Fruit fly (Drosophila melanogaster) whole organism, pupa: ENCODE data around the gene CG17834.

Experiments used
- CG10348 ChIP-seq: fragments of 200-800 bp; sonication (Bioruptor generic); IDR thresholded peaks from 2 replicates; pipeline ENCODE4 v1.3.6; 2022; ENCODE audit warnings: missing biosample characterization, missing genetic modification characterization
- CG12605 ChIP-seq: fragments of 200-800 bp; sonication (Bioruptor generic); IDR thresholded peaks from 2 replicates; pipeline ENCODE4 v1.3.6; 2022; ENCODE audit warnings: missing biosample characterization, missing genetic modification characterization
- CG13204 ChIP-seq: fragments of 200-800 bp; sonication (Bioruptor generic); optimal IDR thresholded peaks from 2 replicates; lab custom pipeline; 2018; ENCODE audit warnings: missing biosample characterization, mild to moderate bottlenecking, missing genetic modification characterization, moderate library complexity
- CG14655 ChIP-seq: fragments of 200-800 bp; sonication (Bioruptor generic); optimal IDR thresholded peaks from 3 replicates; lab custom pipeline; 2017; ENCODE audit warnings: mild to moderate bottlenecking, missing biosample characterization, missing genetic modification reagents, missing genetic modification characterization
- CG15710 ChIP-seq: fragments of 200-800 bp; sonication (Bioruptor generic); optimal IDR thresholded peaks from 2 replicates; lab custom pipeline; 2018; ENCODE audit warnings: missing biosample characterization, mild to moderate bottlenecking, missing genetic modification characterization, moderate library complexity
- CG17806 ChIP-seq: fragments of 200-800 bp; sonication (Bioruptor generic); optimal IDR thresholded peaks from 2 replicates; lab custom pipeline; 2018; ENCODE audit warnings: missing biosample characterization, mild to moderate bottlenecking, missing genetic modification characterization, moderate library complexity
- CG32121 ChIP-seq: fragments of 200-800 bp; sonication (Bioruptor generic); IDR thresholded peaks from 2 replicates; pipeline ENCODE4 v1.3.6; 2022; ENCODE audit warnings: missing biosample characterization, missing genetic modification characterization
- CG34367 ChIP-seq: fragments of 200-800 bp; sonication (Bioruptor generic); optimal IDR thresholded peaks from 2 replicates; lab custom pipeline; 2018; ENCODE audit warnings: missing biosample characterization, mild to moderate bottlenecking, missing genetic modification characterization
- CG4496 ChIP-seq: fragments of 200-800 bp; sonication (Bioruptor generic); IDR thresholded peaks from 3 replicates; pipeline ENCODE4 v1.3.6; 2022; ENCODE audit warnings: missing biosample characterization, missing genetic modification characterization
- CG8159 ChIP-seq: fragments of 200-800 bp; sonication (Bioruptor generic); optimal IDR thresholded peaks from 3 replicates; lab custom pipeline; 2018; ENCODE audit warnings: missing biosample characterization, mild to moderate bottlenecking, missing genetic modification characterization, moderate library complexity
- CG8301 ChIP-seq: fragments of 200-800 bp; sonication (Bioruptor generic); optimal IDR thresholded peaks from 2 replicates; lab custom pipeline; 2018; ENCODE audit warnings: missing biosample characterization, mild to moderate bottlenecking, missing genetic modification characterization
- CG9948 ChIP-seq: fragments of 200-800 bp; sonication (Bioruptor generic); optimal IDR thresholded peaks from 2 replicates; lab custom pipeline; 2018; ENCODE audit warnings: missing biosample characterization, mild to moderate bottlenecking, missing genetic modification characterization, moderate library complexity
- D1 ChIP-seq: fragments of 200-800 bp; sonication (Bioruptor generic); optimal IDR thresholded peaks from 2 replicates; lab custom pipeline; 2018; ENCODE audit warnings: missing biosample characterization, mild to moderate bottlenecking, missing genetic modification characterization, moderate library complexity
- EcR ChIP-seq: fragments of 200-800 bp; sonication (Bioruptor generic); optimal IDR thresholded peaks from 3 replicates; lab custom pipeline; 2019; ENCODE audit warnings: missing biosample characterization, missing genetic modification characterization, mild to moderate bottlenecking, moderate library complexity, missing genetic modification reagents
- Ets98B ChIP-seq: fragments of 200-800 bp; sonication (Bioruptor generic); IDR thresholded peaks from 2 replicates; pipeline ENCODE4 v1.3.6; 2022; ENCODE audit warnings: missing biosample characterization, missing genetic modification characterization
- Pif1A ChIP-seq: fragments of 200-800 bp; sonication (Bioruptor generic); optimal IDR thresholded peaks from 3 replicates; lab custom pipeline; 2016; ENCODE audit warnings: missing biosample characterization, missing genetic modification characterization
- Pif1B ChIP-seq: fragments of 200-800 bp; sonication (Bioruptor generic); optimal IDR thresholded peaks from 3 replicates; lab custom pipeline; 2016; ENCODE audit warnings: missing biosample characterization, missing genetic modification characterization
- Snoo ChIP-seq: fragments of 200-800 bp; sonication (Bioruptor generic); optimal IDR thresholded peaks from 3 replicates; lab custom pipeline; 2017; ENCODE audit warnings: missing biosample characterization, mild to moderate bottlenecking, missing genetic modification characterization, inconsistent platforms
- fd96Ca ChIP-seq: fragments of 200-800 bp; sonication (Bioruptor generic); IDR thresholded peaks from 3 replicates; pipeline ENCODE4 v1.3.6; 2022; ENCODE audit warnings: missing biosample characterization, missing genetic modification characterization
- gl ChIP-seq: fragments of 200-800 bp; sonication (Bioruptor generic); optimal IDR thresholded peaks from 2 replicates; lab custom pipeline; 2018; ENCODE audit warnings: missing biosample characterization, mild to moderate bottlenecking, missing genetic modification characterization
- rn ChIP-seq: fragments of 200-800 bp; sonication (Bioruptor generic); IDR thresholded peaks from 2 replicates; pipeline ENCODE4 v1.3.6; 2022; ENCODE audit warnings: missing biosample characterization, missing genetic modification characterization

The CG17834 gene

DNA sequence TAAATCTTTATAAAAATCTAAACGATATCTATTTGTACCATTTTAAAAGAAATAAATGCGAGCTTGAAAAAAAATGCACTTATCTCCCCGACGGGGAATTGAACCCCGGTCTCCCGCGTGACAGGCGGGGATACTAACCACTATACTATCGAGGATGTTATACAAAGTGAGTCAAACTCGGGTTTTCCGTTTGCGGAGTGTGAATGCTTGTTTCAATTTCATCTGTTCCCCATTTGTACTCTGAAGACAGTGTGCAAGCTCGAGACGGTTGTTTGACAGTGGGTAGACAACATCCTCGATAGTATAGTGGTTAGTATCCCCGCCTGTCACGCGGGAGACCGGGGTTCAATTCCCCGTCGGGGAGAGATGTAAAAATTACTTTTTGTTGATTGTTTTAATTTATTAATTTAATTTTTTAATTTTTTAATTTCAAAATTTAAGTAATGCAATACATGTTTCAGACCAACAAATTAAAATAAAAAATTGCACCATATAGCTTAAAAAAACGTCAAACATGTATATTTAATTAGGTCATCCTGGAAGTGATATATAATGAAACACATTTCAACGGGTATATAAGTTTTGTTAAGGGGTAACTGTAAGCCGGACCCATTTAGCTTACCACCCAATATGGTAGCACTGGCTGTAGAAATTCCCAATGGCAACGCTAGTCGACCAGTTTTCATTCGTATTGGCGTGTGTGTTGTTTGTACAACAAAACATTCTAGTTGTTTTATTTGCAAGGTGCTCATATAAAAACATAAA, 12.7 kb downstream of the CG17834 start, which contains the start of gene Sema1a:
Gene Sema1a (plus strand): TSS at position 679 of the 765 bp plus-strand sequence.
- TF ChIP-seq fd96Ca: no peak
- peak; percentile 74 for TF ChIP-seq CG12605 (GFP tag; lab: Robert Waterston, UW)
- no peak for TF ChIP-seq rn (GFP tag; lab: Robert Waterston, UW)
- peak; percentile 24 for TF ChIP-seq Pif1B (GFP tag; lab: Kevin White, UChicago)
- TF ChIP-seq CG8301 (tag; lab: Kevin White, UChicago): peak; percentile 51
- TF ChIP-seq EcR: no peak
- TF ChIP-seq Ets98B (GFP tag; lab: Robert Waterston, UW): peak; percentile 71
- peak; percentile 53 for TF ChIP-seq CG8159 (tag; lab: Kevin White, UChicago)
- TF ChIP-seq Snoo (tag; lab: Kevin White, UChicago): peak; percentile 71
- peak; percentile 44 for TF ChIP-seq D1 (tag; lab: Kevin White, UChicago)
- TF ChIP-seq Pif1A (GFP tag; lab: Kevin White, UChicago): peak; percentile 19
- peak; percentile 26 for TF ChIP-seq CG17806 (tag; lab: Kevin White, UChicago)
- no peak for TF ChIP-seq CG13204 (GFP tag; lab: Kevin White, UChicago)
- peak; percentile 39 for TF ChIP-seq CG9948
- TF ChIP-seq gl (tag; lab: Kevin White, UChicago): no peak
- peak; percentile 74; the same call in 2 of the 3 replicates for TF ChIP-seq CG4496 (GFP tag; lab: Robert Waterston, UW)
- peak; percentile 44 for TF ChIP-seq CG14655 (GFP tag; lab: Kevin White, UChicago)
- TF ChIP-seq CG34367 (tag; lab: Kevin White, UChicago): peak; percentile 49
- no peak for TF ChIP-seq CG10348 (GFP tag; lab: Robert Waterston, UW)
- peak; percentile 9 for TF ChIP-seq CG15710 (tag; lab: Kevin White, UChicago)
- peak; percentile 56; the same call in 1 of the 2 replicates for TF ChIP-seq CG32121 (GFP tag; lab: Robert Waterston, UW)

DNA sequence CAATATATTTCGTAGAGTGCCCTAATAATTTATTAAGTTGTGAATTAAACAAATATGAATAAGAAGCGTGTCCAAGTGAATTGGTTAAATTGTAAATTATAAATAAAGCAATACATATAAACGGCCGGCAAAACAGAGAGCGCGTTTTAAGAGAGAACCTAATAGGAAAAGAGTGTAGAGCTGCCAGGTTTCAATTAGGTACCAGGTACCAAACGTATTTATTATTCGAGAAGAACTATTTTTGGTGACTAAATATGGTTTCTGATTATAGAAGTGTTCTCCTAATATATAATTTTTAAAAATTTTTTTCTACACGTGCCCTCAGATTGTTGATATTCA, 13.3 kb downstream of the CG17834 start:
- no peak for TF ChIP-seq gl (tag; lab: Kevin White, UChicago)
- no peak for TF ChIP-seq CG34367 (tag; lab: Kevin White, UChicago)
- no peak for TF ChIP-seq CG17806 (tag; lab: Kevin White, UChicago)

DNA sequence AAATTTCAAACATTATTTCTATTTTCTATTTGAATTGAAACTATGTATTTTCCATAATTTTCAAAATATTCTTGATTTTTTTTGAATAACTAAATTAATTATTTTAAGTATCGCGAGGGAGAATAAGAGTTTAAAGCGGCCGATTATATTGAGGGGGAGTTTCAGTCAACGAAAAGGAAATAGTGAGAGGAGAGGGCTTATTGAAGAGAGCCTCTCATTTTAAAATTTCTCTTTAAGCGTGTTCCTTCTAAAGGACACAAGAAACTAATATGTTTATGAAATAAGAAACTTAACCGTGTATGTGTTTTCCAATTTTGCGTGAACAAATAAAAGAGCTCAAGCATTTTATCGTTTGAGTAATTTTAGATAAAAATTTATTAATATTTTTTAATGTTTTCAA, 13.7 kb downstream of the CG17834 start:
- TF ChIP-seq Ets98B (GFP tag; lab: Robert Waterston, UW): no peak
- TF ChIP-seq Snoo (tag; lab: Kevin White, UChicago): no peak
- TF ChIP-seq gl (tag; lab: Kevin White, UChicago): no peak
- no peak for TF ChIP-seq CG8301 (tag; lab: Kevin White, UChicago)
- TF ChIP-seq Pif1A (GFP tag; lab: Kevin White, UChicago): no peak
- no peak for TF ChIP-seq CG17806 (tag; lab: Kevin White, UChicago)
- TF ChIP-seq CG14655 (GFP tag; lab: Kevin White, UChicago): no peak
- no peak for TF ChIP-seq CG34367 (tag; lab: Kevin White, UChicago)
- TF ChIP-seq CG4496 (GFP tag; lab: Robert Waterston, UW): no peak
- no peak for TF ChIP-seq D1 (tag; lab: Kevin White, UChicago)
- TF ChIP-seq EcR: no peak
- no peak for TF ChIP-seq CG9948
- no peak for TF ChIP-seq CG12605 (GFP tag; lab: Robert Waterston, UW)
- TF ChIP-seq CG15710 (tag; lab: Kevin White, UChicago): no peak
- TF ChIP-seq, all 21 proteins: peak for 0

DNA sequence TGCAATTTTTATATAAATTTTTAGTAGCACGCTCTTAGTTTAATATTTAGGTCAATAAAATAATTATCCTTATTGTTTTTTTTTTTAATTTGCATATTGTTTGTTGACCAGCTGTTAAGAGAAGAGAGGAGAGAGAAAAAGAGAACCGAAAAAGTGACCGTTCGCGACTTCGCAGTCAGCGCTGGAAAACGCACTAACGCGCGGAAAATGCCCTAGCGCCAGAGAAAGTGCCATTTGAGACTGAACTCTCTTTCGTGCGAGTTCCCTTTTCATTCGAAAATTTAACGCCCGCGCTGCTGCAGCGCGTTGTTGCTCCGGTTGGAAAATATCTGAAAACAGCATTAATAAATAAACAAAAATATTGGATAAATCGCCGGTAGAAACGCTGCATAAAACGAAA, 14.2 kb downstream of the CG17834 start:
- TF ChIP-seq rn (GFP tag; lab: Robert Waterston, UW) (no peak), CG4496 (GFP tag; lab: Robert Waterston, UW) (peak; percentile 69), CG32121 (GFP tag; lab: Robert Waterston, UW) (peak; percentile 40; the same call in 1 of the 2 replicates), EcR (no peak), CG17806 (tag; lab: Kevin White, UChicago) (no peak), fd96Ca (no peak), CG13204 (GFP tag; lab: Kevin White, UChicago) (no peak), CG10348 (GFP tag; lab: Robert Waterston, UW) (no peak), CG8159 (tag; lab: Kevin White, UChicago) (no peak), D1 (tag; lab: Kevin White, UChicago) (peak; percentile 36), Pif1A (GFP tag; lab: Kevin White, UChicago) (no peak), CG15710 (tag; lab: Kevin White, UChicago) (no peak), CG34367 (tag; lab: Kevin White, UChicago) (no peak), CG14655 (GFP tag; lab: Kevin White, UChicago) (no peak)
- TF ChIP-seq, all 21 proteins: peak for 3

DNA sequence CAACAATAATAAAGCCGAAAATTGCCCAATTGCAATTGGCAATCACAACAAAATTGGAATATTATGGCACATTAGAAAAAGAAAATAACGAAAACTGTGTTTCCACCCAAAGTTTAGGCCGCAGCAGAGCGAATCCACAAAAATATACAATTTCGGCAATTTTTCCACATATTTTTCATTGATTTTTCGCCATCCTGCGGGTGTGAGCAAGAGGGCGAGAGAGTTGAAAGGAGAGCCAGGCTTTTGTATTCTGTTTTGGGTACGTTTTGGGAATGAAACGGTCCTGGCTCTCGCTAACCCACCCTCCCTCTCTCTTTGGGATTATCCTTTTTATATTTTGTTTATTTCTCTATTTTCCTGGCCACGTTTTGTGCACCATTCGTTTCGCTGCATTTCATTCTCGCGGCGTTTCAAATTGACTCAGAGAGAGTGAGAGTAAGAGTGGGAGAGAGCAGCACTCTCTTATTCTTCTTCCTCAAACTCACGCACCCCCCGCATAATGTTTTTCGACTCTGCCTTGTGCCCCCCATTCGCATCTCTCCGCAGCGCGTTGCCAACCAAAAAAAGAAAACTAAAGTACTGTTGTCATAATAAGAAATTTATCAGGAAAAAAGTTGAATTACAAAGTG, 14.9 kb downstream of the CG17834 start:
- TF ChIP-seq fd96Ca (no peak), Ets98B (GFP tag; lab: Robert Waterston, UW) (peak; percentile 20; the same call in 1 of the 2 replicates)

DNA sequence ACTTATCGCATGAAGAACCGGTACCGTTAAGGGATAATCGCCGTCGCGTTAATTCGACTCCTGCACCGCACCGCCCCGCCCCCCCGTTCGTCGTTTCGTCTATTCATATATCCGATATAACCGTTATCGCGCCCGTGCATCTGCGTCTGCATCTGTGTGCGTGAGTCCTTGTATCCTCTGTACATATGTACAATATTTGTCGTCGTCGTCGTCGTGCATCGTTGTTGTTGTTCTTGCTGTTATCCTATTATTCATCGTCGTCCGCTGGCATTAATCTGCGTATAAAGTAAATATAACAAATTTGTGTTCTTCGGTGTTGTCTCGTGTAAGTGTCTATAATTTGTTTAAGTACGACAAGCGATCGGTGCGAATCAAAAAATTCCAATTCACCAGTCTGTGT, 15.7 kb downstream of the CG17834 start:
- no peak for TF ChIP-seq D1 (tag; lab: Kevin White, UChicago)
- no peak for TF ChIP-seq CG4496 (GFP tag; lab: Robert Waterston, UW)
- no peak for TF ChIP-seq Snoo (tag; lab: Kevin White, UChicago)
- TF ChIP-seq Pif1A (GFP tag; lab: Kevin White, UChicago): no peak
- no peak for TF ChIP-seq Pif1B (GFP tag; lab: Kevin White, UChicago)
- no peak for TF ChIP-seq CG12605 (GFP tag; lab: Robert Waterston, UW)
- TF ChIP-seq Ets98B (GFP tag; lab: Robert Waterston, UW): no peak
